Fruit fly (Drosophila melanogaster): ENCODE results near the gene CG14770.

CG14770 gene

DNA sequence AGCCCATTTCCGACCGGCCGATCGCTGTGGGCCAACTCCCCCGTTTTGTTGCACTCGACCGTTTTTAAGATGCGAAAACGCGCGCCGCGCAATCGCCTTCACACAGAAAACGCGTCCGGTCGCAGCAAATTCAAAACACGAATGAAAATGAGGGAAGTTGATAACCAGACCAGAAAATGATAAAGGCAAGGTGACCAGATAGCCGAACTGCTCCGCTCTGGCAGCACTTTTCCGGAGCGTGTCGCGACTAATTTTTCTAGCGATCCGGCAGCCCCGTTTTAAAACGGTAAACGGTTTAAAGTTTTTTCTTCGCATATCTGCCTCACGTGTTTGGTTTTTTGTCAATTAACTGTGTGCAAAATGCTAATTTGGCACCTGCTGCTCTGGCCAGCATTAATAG lies 46.8 kb upstream of the CG14770 start, which contains the start of gene DAAM (continued):
- no peak for TF ChIP-seq repo (GFP tag; optimal IDR thresholded peaks at IDR 0.05)
- TF ChIP-seq CG33557 (GFP tag; optimal IDR thresholded peaks at IDR 0.05), result no peak
- peak; percentile 49 for TF ChIP-seq CG9797 (GFP tag; optimal IDR thresholded peaks at IDR 0.05)
- TF ChIP-seq CG14441 (GFP tag; IDR thresholded peaks at IDR 0.05), result peak; percentile 38
- TF ChIP-seq grn (GFP tag; optimal IDR thresholded peaks at IDR 0.05), result peak; percentile 60
- TF ChIP-seq CG17612 (GFP tag; IDR thresholded peaks at IDR 0.05), result no peak
- no peak for TF ChIP-seq Side (GFP tag; optimal IDR thresholded peaks at IDR 0.05)
- TF ChIP-seq CG6791 (GFP tag; IDR thresholded peaks at IDR 0.05; ENCODE audit: partially characterized antibody), result 0 out of 3 replicates have a peak, but pooled peaks have one; percentile 30
- peak; percentile 43 for TF ChIP-seq Deaf1 (tag; optimal IDR thresholded peaks at IDR 0.05)
- no peak for TF ChIP-seq B-H2 (GFP tag; optimal IDR thresholded peaks at IDR 0.05)
- TF ChIP-seq ro (GFP tag; IDR thresholded peaks at IDR 0.05), result no peak
- TF ChIP-seq Adf1 (GFP tag; IDR thresholded peaks at IDR 0.05), result no peak; the same call in 1 of the 2 replicates
- TF ChIP-seq CG10654 (GFP tag; optimal IDR thresholded peaks at IDR 0.05), result no peak
- no peak for TF ChIP-seq CG4854 (GFP tag; optimal IDR thresholded peaks at IDR 0.05)
- no peak for TF ChIP-seq CG11696 (GFP tag; IDR thresholded peaks at IDR 0.05)
- TF ChIP-seq D (optimal IDR thresholded peaks at IDR 0.05), result no peak
- TF ChIP-seq D (GFP tag; optimal IDR thresholded peaks at IDR 0.05), result no peak
- TF ChIP-seq Xbp1 (GFP tag; optimal IDR thresholded peaks at IDR 0.05), result peak; percentile 20
- TF ChIP-seq crc (GFP tag; optimal IDR thresholded peaks at IDR 0.05), result no peak
- no peak for TF ChIP-seq CG7271 (tag; optimal IDR thresholded peaks at IDR 0.05)
- TF ChIP-seq seq (GFP tag; IDR thresholded peaks at IDR 0.05), result no peak
- no peak for TF ChIP-seq z (GFP tag; IDR thresholded peaks at IDR 0.05)
- peak; percentile 18 for TF ChIP-seq luna (GFP tag; optimal IDR thresholded peaks at IDR 0.05)
- TF ChIP-seq CG15073 (GFP tag; optimal IDR thresholded peaks at IDR 0.05), result no peak
- peak; percentile 82 for TF ChIP-seq stwl (tag; optimal IDR thresholded peaks at IDR 0.05)
- no peak for TF ChIP-seq jing (GFP tag; optimal IDR thresholded peaks at IDR 0.05)
- TF ChIP-seq CG2202 (tag; optimal IDR thresholded peaks at IDR 0.05), result no peak
- no peak for TF ChIP-seq CG6175 (GFP tag; IDR thresholded peaks at IDR 0.05)
- peak; percentile 4 for TF ChIP-seq pho (GFP tag; optimal IDR thresholded peaks at IDR 0.05)
- no peak for TF ChIP-seq CG16863 (GFP tag; optimal IDR thresholded peaks at IDR 0.05)
- TF ChIP-seq CG6765 (GFP tag; optimal IDR thresholded peaks at IDR 0.05), result no peak
- peak; percentile 12 for TF ChIP-seq Camta (GFP tag; optimal IDR thresholded peaks at IDR 0.05)
- TF ChIP-seq E2f1 (GFP tag; IDR thresholded peaks at IDR 0.05), result peak; percentile 53
- TF ChIP-seq CG12219 (GFP tag; optimal IDR thresholded peaks at IDR 0.05), result no peak
- no peak for TF ChIP-seq CG12236 (GFP tag; optimal IDR thresholded peaks at IDR 0.05)
- TF ChIP-seq Doc3 (GFP tag; IDR thresholded peaks at IDR 0.05; ENCODE audit: partially characterized antibody), result no peak
- no peak for TF ChIP-seq CG7556 (GFP tag; optimal IDR thresholded peaks at IDR 0.05)
- peak in 1 of 2 experiments; percentile 30 for TF ChIP-seq crp (GFP tag; optimal IDR thresholded peaks at IDR 0.05)
- TF ChIP-seq CG7987 (GFP tag; optimal IDR thresholded peaks at IDR 0.05), result peak; percentile 59
- TF ChIP-seq CG6689 (GFP tag; IDR thresholded peaks at IDR 0.05), result no peak
- TF ChIP-seq CG11398 (GFP tag; optimal IDR thresholded peaks at IDR 0.05), result peak; percentile 0
- no peak for TF ChIP-seq pnt (GFP tag; optimal IDR thresholded peaks at IDR 0.05)
- TF ChIP-seq Xrp1 (GFP tag; IDR thresholded peaks at IDR 0.05), result no peak
- peak; percentile 55 for TF ChIP-seq HLH4C (GFP tag; IDR thresholded peaks at IDR 0.05; ENCODE audit: partially characterized antibody)
- no peak for TF ChIP-seq H2.0 (GFP tag; IDR thresholded peaks at IDR 0.05)
- no peak for TF ChIP-seq corto (GFP tag; optimal IDR thresholded peaks at IDR 0.05)
- TF ChIP-seq Dp (GFP tag; optimal IDR thresholded peaks at IDR 0.05), result peak; percentile 80
- peak; percentile 86 for TF ChIP-seq E2f2 (GFP tag; IDR thresholded peaks at IDR 0.05)
- no peak for TF ChIP-seq fd96Cb (tag; optimal IDR thresholded peaks at IDR 0.05)
- TF ChIP-seq CG11247 (GFP tag; IDR thresholded peaks at IDR 0.05), result 0 out of 2 replicates have a peak, but pooled peaks have one; percentile 27
- TF ChIP-seq otp (GFP tag; IDR thresholded peaks at IDR 0.05), result no peak
- no peak for TF ChIP-seq CG2875 (GFP tag; optimal IDR thresholded peaks at IDR 0.05)
